Fruit fly (Drosophila melanogaster) whole organism, embryonic: ENCODE measurements around the gene Mccc1.

Experiments
- CG10267 ChIP-seq: fragments of 200-800 bp; sonication (Bioruptor generic); optimal IDR thresholded peaks from 2 replicates; lab custom pipeline; 2018; ENCODE audit warnings: missing biosample characterization, mild to moderate bottlenecking, missing genetic modification characterization, moderate library complexity
- CG11696 ChIP-seq: fragments of 200-800 bp; sonication (Bioruptor generic); IDR thresholded peaks from 2 replicates; pipeline ENCODE4 v1.3.6; 2022; ENCODE audit warnings: missing biosample characterization, missing genetic modification characterization
- CG12071 ChIP-seq: fragments of 200-800 bp; sonication (Bioruptor generic); optimal IDR thresholded peaks from 3 replicates; lab custom pipeline; 2018; ENCODE audit warnings: missing biosample characterization, mild to moderate bottlenecking, missing genetic modification characterization
- CG12155 ChIP-seq: fragments of 200-800 bp; sonication (Bioruptor generic); optimal IDR thresholded peaks from 3 replicates; lab custom pipeline; 2016; ENCODE audit warnings: missing biosample characterization, missing genetic modification characterization
- CG13287 ChIP-seq: fragments of 200-800 bp; sonication (Bioruptor generic); IDR thresholded peaks from 2 replicates; pipeline ENCODE4 v1.3.6; 2022; ENCODE audit warnings: missing biosample characterization, missing genetic modification characterization; ENCODE audit not compliant: partially characterized antibody
- CG14441 ChIP-seq: fragments of 200-800 bp; sonication (Bioruptor generic); IDR thresholded peaks from 2 replicates; pipeline ENCODE4 v1.3.6; 2022; ENCODE audit warnings: missing biosample characterization, missing genetic modification characterization
- CG15269 ChIP-seq: fragments of 200-800 bp; sonication (Bioruptor generic); optimal IDR thresholded peaks from 2 replicates; lab custom pipeline; 2018; ENCODE audit warnings: missing biosample characterization, mild to moderate bottlenecking, missing genetic modification characterization, moderate library complexity
- CG1529 ChIP-seq: fragments of 200-800 bp; sonication (Bioruptor generic); optimal IDR thresholded peaks from 3 replicates; lab custom pipeline; 2018; ENCODE audit warnings: missing biosample characterization, missing genetic modification characterization
- CG15601 ChIP-seq: fragments of 200-800 bp; sonication (Bioruptor generic); optimal IDR thresholded peaks from 3 replicates; lab custom pipeline; 2019; ENCODE audit warnings: missing biosample characterization, mild to moderate bottlenecking, missing genetic modification characterization, moderate library complexity
- CG18011 ChIP-seq: fragments of 200-800 bp; sonication (Bioruptor generic); optimal IDR thresholded peaks from 2 replicates; lab custom pipeline; 2017; ENCODE audit warnings: missing biosample characterization, missing genetic modification characterization, mild to moderate bottlenecking, moderate library complexity, missing genotype
- CG2202 ChIP-seq: fragments of 200-800 bp; sonication (Bioruptor generic); optimal IDR thresholded peaks from 2 replicates; lab custom pipeline; 2018; ENCODE audit warnings: missing biosample characterization, mild to moderate bottlenecking, missing genetic modification characterization
- CG2678 ChIP-seq: fragments of 200-800 bp; sonication (Bioruptor generic); optimal IDR thresholded peaks from 3 replicates; lab custom pipeline; 2019; ENCODE audit warnings: missing biosample characterization, mild to moderate bottlenecking, missing genetic modification characterization, moderate library complexity
- CG31365 ChIP-seq: fragments of 200-800 bp; sonication (Bioruptor generic); optimal IDR thresholded peaks from 2 replicates; lab custom pipeline; 2018; ENCODE audit warnings: missing biosample characterization, mild to moderate bottlenecking, missing genetic modification characterization
- CG31388 ChIP-seq: fragments of 200-800 bp; sonication (Bioruptor generic); optimal IDR thresholded peaks from 2 replicates; lab custom pipeline; 2016; ENCODE audit warnings: missing biosample characterization, missing genetic modification characterization
- CG4404 ChIP-seq: fragments of 200-800 bp; sonication (Bioruptor generic); IDR thresholded peaks from 2 replicates; pipeline ENCODE4 v1.3.6; 2022; ENCODE audit warnings: missing biosample characterization, missing genetic modification characterization
- CG7556 ChIP-seq: fragments of 200-800 bp; sonication (Bioruptor generic); optimal IDR thresholded peaks from 2 replicates; lab custom pipeline; 2017; ENCODE audit warnings: missing biosample characterization, mild to moderate bottlenecking, missing genetic modification characterization
- CG7745 ChIP-seq: fragments of 200-800 bp; sonication (Bioruptor generic); optimal IDR thresholded peaks from 2 replicates; lab custom pipeline; 2018; ENCODE audit warnings: missing biosample characterization, mild to moderate bottlenecking, missing genetic modification characterization, moderate library complexity
- CG8765 ChIP-seq: fragments of 200-800 bp; sonication (Bioruptor generic); IDR thresholded peaks from 2 replicates; pipeline ENCODE4 v1.3.6; 2022; ENCODE audit warnings: missing biosample characterization, missing genetic modification characterization
- D19A ChIP-seq: fragments of 200-800 bp; optimal IDR thresholded peaks from 3 replicates; lab custom pipeline; 2019; ENCODE audit warnings: missing biosample characterization, mild to moderate bottlenecking, missing genetic modification characterization, moderate library complexity
- Drgx ChIP-seq: fragments of 200-800 bp; sonication (Bioruptor generic); IDR thresholded peaks from 2 replicates; pipeline ENCODE4 v1.3.6; 2022; ENCODE audit warnings: missing biosample characterization, missing genetic modification characterization
- Fer1 ChIP-seq: fragments of 200-800 bp; sonication (Bioruptor generic); optimal IDR thresholded peaks from 2 replicates; lab custom pipeline; 2017; ENCODE audit warnings: missing biosample characterization, mild to moderate bottlenecking, missing genetic modification characterization
- H2.0 ChIP-seq: fragments of 200-800 bp; sonication (Bioruptor generic); IDR thresholded peaks from 2 replicates; pipeline ENCODE4 v1.3.6; 2022; ENCODE audit warnings: missing biosample characterization, missing genetic modification characterization
- HLH4C ChIP-seq: fragments of 200-800 bp; sonication (Bioruptor generic); IDR thresholded peaks from 3 replicates; pipeline ENCODE4 v1.3.6; 2022; ENCODE audit warnings: missing biosample characterization, missing genetic modification characterization; ENCODE audit not compliant: partially characterized antibody
- Lpt ChIP-seq: fragments of >200 bp; optimal IDR thresholded peaks from 2 replicates; lab custom pipeline; 2018; ENCODE audit warnings: missing biosample characterization, missing genetic modification characterization
- Meics ChIP-seq: fragments of 200-800 bp; sonication (Bioruptor generic); optimal IDR thresholded peaks from 2 replicates; lab custom pipeline; 2017; ENCODE audit warnings: missing biosample characterization, mild to moderate bottlenecking, missing genetic modification characterization
- Nf-YC ChIP-seq: fragments of 200-800 bp; optimal IDR thresholded peaks from 3 replicates; lab custom pipeline; 2019; ENCODE audit warnings: missing biosample characterization, mild to moderate bottlenecking, missing genetic modification characterization, moderate library complexity
- Opbp ChIP-seq: fragments of 200-800 bp; sonication (Bioruptor generic); IDR thresholded peaks from 3 replicates; pipeline ENCODE4 v1.3.6; 2022; ENCODE audit warnings: missing biosample characterization, missing genetic modification characterization; ENCODE audit not compliant: partially characterized antibody
- Poxn ChIP-seq: fragments of 200-800 bp; sonication (Bioruptor generic); IDR thresholded peaks from 2 replicates; pipeline ENCODE4 v1.3.6; 2022; ENCODE audit warnings: missing biosample characterization, missing genetic modification characterization
- Tbp ChIP-seq: fragments of >200 bp; optimal IDR thresholded peaks from 2 replicates; lab custom pipeline; 2018; ENCODE audit warnings: missing biosample characterization, missing genetic modification characterization
- Vsx1 ChIP-seq: fragments of 200-800 bp; sonication (Bioruptor generic); optimal IDR thresholded peaks from 2 replicates; lab custom pipeline; 2017; ENCODE audit warnings: missing biosample characterization, mild to moderate bottlenecking, missing genetic modification characterization, missing genetic modification reagents
- Xrp1 ChIP-seq: fragments of 200-800 bp; sonication (Bioruptor generic); IDR thresholded peaks from 2 replicates; pipeline ENCODE4 v1.3.6; 2022; ENCODE audit warnings: missing biosample characterization, missing genetic modification characterization
- aop ChIP-seq: fragments of 200-800 bp; sonication (Bioruptor generic); IDR thresholded peaks from 2 replicates; pipeline ENCODE4 v1.3.6; 2022; ENCODE audit warnings: missing biosample characterization, missing genetic modification characterization
- ara ChIP-seq: fragments of 200-800 bp; sonication (Bioruptor generic); IDR thresholded peaks from 2 replicates; pipeline ENCODE4 v1.3.6; 2022; ENCODE audit warnings: missing biosample characterization, missing genetic modification characterization
- br ChIP-seq: fragments of >200 bp; optimal IDR thresholded peaks from 2 replicates; lab custom pipeline; 2017
- bsh ChIP-seq, 2 experiments: fragments of 200-800 bp; sonication (Bioruptor generic); optimal IDR thresholded peaks; 2 replicates each; lab custom pipeline; 2017 to 2018; ENCODE audit warnings: mild to moderate bottlenecking in 2 of 2, missing biosample characterization in 2 of 2, missing genetic modification characterization in 2 of 2, moderate library complexity in 1 of 2
- crol ChIP-seq: fragments of 200-800 bp; sonication (Bioruptor generic); IDR thresholded peaks from 2 replicates; pipeline ENCODE4 v1.3.6; 2022; ENCODE audit warnings: missing biosample characterization, missing genetic modification characterization
- danr ChIP-seq: fragments of 200-800 bp; sonication (Bioruptor generic); IDR thresholded peaks from 2 replicates; pipeline ENCODE4 v1.3.6; 2022; ENCODE audit warnings: missing biosample characterization, missing genetic modification characterization
- dimm ChIP-seq: fragments of 200-800 bp; sonication (Bioruptor generic); IDR thresholded peaks from 2 replicates; pipeline ENCODE4 v1.3.6; 2022; ENCODE audit warnings: missing biosample characterization, missing genetic modification characterization
- dysf ChIP-seq: fragments of 200-800 bp; sonication (Bioruptor generic); IDR thresholded peaks from 3 replicates; pipeline ENCODE4 v1.3.6; 2022; ENCODE audit warnings: missing biosample characterization, missing genetic modification characterization
- gce ChIP-seq: fragments of 200-800 bp; sonication (Bioruptor generic); IDR thresholded peaks from 3 replicates; pipeline ENCODE4 v1.3.6; 2022; ENCODE audit warnings: missing biosample characterization, missing genetic modification characterization
- gt ChIP-seq: fragments of 200-800 bp; sonication (Bioruptor generic); IDR thresholded peaks from 2 replicates; pipeline ENCODE4 v1.3.6; 2022; ENCODE audit warnings: missing biosample characterization, missing genetic modification characterization
- insv ChIP-seq, 2 experiments: fragments of 200-800 bp; sonication (Bioruptor generic); optimal IDR thresholded peaks; 3 replicates each; lab custom pipeline; 2016 to 2018; ENCODE audit warnings: missing biosample characterization in 2 of 2, missing genetic modification characterization in 2 of 2
- kah ChIP-seq: fragments of 200-800 bp; sonication (Bioruptor generic); optimal IDR thresholded peaks from 2 replicates; lab custom pipeline; 2018; ENCODE audit warnings: missing biosample characterization, mild to moderate bottlenecking, missing genetic modification characterization
- kni ChIP-seq: fragments of 200-800 bp; sonication (Bioruptor generic); optimal IDR thresholded peaks from 3 replicates; lab custom pipeline; 2017; ENCODE audit warnings: mild to moderate bottlenecking, missing biosample characterization, missing genetic modification reagents, missing genetic modification characterization
- mam ChIP-seq: fragments of 200-800 bp; sonication (Bioruptor generic); optimal IDR thresholded peaks from 3 replicates; lab custom pipeline; 2016; ENCODE audit warnings: missing biosample characterization, missing genetic modification characterization
- pho ChIP-seq: fragments of 200-800 bp; sonication (Bioruptor generic); optimal IDR thresholded peaks from 2 replicates; lab custom pipeline; 2016; ENCODE audit warnings: missing biosample characterization, missing genetic modification characterization
- row ChIP-seq: fragments of 200-800 bp; sonication (Bioruptor generic); IDR thresholded peaks from 3 replicates; pipeline ENCODE4 v1.3.6; 2022; ENCODE audit warnings: missing biosample characterization, missing genetic modification characterization
- sisA ChIP-seq: fragments of 200-800 bp; sonication (Bioruptor generic); IDR thresholded peaks from 2 replicates; pipeline ENCODE4 v1.3.6; 2022; ENCODE audit warnings: missing biosample characterization, missing genetic modification characterization
- sqz ChIP-seq: fragments of 200-800 bp; sonication (Bioruptor generic); optimal IDR thresholded peaks from 3 replicates; lab custom pipeline; 2018; ENCODE audit warnings: missing biosample characterization, mild to moderate bottlenecking, missing genetic modification characterization
- stwl ChIP-seq: fragments of 200-800 bp; sonication (Bioruptor generic); optimal IDR thresholded peaks from 3 replicates; lab custom pipeline; 2018; ENCODE audit warnings: missing biosample characterization, mild to moderate bottlenecking, missing genetic modification characterization, moderate library complexity
- tap ChIP-seq: fragments of 200-800 bp; optimal IDR thresholded peaks from 3 replicates; lab custom pipeline; 2019; ENCODE audit warnings: missing biosample characterization, mild to moderate bottlenecking, missing genetic modification characterization, moderate library complexity
- ttk ChIP-seq: fragments of 200-800 bp; sonication (Bioruptor generic); IDR thresholded peaks from 2 replicates; pipeline ENCODE4 v2.1.2; 2022; ENCODE audit warnings: missing biosample characterization, missing genetic modification characterization

Mccc1 gene

DNA sequence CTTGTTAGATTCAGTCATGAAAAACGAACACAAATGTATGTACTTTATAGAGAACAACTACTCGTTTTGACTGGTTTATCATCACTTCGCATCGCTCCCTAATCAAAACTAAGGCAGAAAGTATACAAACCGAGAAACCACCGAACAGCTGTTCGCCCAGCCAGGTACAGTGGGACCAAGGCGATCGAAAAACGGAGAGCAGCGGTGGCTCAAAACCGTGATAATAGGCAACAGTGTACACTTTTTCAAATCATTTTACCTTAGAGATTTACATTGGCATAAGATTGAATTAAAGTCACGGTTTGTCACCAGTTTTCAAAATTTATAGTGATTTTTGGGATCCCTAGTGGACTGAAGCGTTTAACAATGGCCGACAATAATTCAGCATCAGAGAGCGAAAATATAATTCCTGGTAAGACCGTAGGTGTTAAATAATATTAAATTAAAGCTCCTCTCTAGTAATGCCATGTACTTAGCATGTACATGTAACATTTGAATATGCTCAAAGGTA lies 11.6 kb upstream of the Mccc1 start, which contains the start of the genes CG42233 and CG1971 (continued):
- TF ChIP-seq CG11696 (GFP tag; lab: Robert Waterston, UW) (peak; percentile 58; the same call in 1 of the 2 replicates), bsh (GFP tag; optimal IDR thresholded peaks at IDR 0.05; lab: Kevin White, UChicago) (no peak), CG12071 (GFP tag; lab: Kevin White, UChicago) (no peak), stwl (peak; percentile 5), CG10267 (tag; lab: Kevin White, UChicago) (no peak), dysf (GFP tag; lab: Robert Waterston, UW) (0 out of 3 replicates have a peak, but pooled peaks have one; percentile 9), Nf-YC (tag; lab: Kevin White, UChicago) (no peak), CG8765 (GFP tag; lab: Robert Waterston, UW) (no peak), pho (GFP tag; lab: Kevin White, UChicago) (peak; percentile 15), CG7745 (tag; lab: Kevin White, UChicago) (no peak), dimm (GFP tag; lab: Robert Waterston, UW) (no peak), danr (no peak), tap (tag; lab: Kevin White, UChicago) (no peak), ara (GFP tag; lab: Robert Waterston, UW) (no peak), CG7556 (GFP tag; lab: Kevin White, UChicago) (no peak), kni (GFP tag; lab: Kevin White, UChicago) (no peak), insv (GFP tag; optimal IDR thresholded peaks at IDR 0.05; lab: Kevin White, UChicago) (no peak), Fer1 (GFP tag; lab: Kevin White, UChicago) (no peak), crol (GFP tag; lab: Robert Waterston, UW) (no peak), CG15601 (tag; lab: Kevin White, UChicago) (no peak), Tbp (no peak), mam (GFP tag; lab: Kevin White, UChicago) (peak; percentile 25), H2.0 (no peak), CG31365 (tag; lab: Kevin White, UChicago) (no peak), CG14441 (peak; percentile 52; the same call in 1 of the 2 replicates), sisA (GFP tag; lab: Robert Waterston, UW) (no peak; the same call in 1 of the 2 replicates), CG2678 (tag; lab: Kevin White, UChicago) (no peak), sqz (no peak), gt (GFP tag; lab: Robert Waterston, UW) (no peak), br (lab: Kevin White, UChicago) (no peak), CG18011 (no peak), D19A (no peak), ttk (no peak), Opbp (GFP tag; lab: Robert Waterston, UW) (no peak), kah (GFP tag; lab: Kevin White, UChicago) (no peak), gce (GFP tag; lab: Robert Waterston, UW) (no peak; the same call in 2 of the 3 replicates), Meics (GFP tag; lab: Kevin White, UChicago) (no peak), HLH4C (no peak), Drgx (GFP tag; lab: Robert Waterston, UW) (peak; percentile 46), Xrp1 (GFP tag; lab: Robert Waterston, UW) (peak; percentile 42; the same call in 1 of the 2 replicates), Lpt (no peak), CG1529 (GFP tag; lab: Kevin White, UChicago) (no peak), row (GFP tag; lab: Robert Waterston, UW) (peak; percentile 87), CG31388 (GFP tag; lab: Kevin White, UChicago) (no peak), CG12155 (GFP tag; lab: Kevin White, UChicago) (peak; percentile 4), Vsx1 (GFP tag; lab: Kevin White, UChicago) (no peak), Poxn (no peak), aop (GFP tag; lab: Robert Waterston, UW) (no peak), CG2202 (tag; lab: Kevin White, UChicago) (no peak), CG15269 (tag; lab: Kevin White, UChicago) (no peak), CG13287 (peak; percentile 61), CG4404 (no peak)
